Fruit fly (Drosophila melanogaster): ENCODE measurements around the gene Ir94b.

DNA sequence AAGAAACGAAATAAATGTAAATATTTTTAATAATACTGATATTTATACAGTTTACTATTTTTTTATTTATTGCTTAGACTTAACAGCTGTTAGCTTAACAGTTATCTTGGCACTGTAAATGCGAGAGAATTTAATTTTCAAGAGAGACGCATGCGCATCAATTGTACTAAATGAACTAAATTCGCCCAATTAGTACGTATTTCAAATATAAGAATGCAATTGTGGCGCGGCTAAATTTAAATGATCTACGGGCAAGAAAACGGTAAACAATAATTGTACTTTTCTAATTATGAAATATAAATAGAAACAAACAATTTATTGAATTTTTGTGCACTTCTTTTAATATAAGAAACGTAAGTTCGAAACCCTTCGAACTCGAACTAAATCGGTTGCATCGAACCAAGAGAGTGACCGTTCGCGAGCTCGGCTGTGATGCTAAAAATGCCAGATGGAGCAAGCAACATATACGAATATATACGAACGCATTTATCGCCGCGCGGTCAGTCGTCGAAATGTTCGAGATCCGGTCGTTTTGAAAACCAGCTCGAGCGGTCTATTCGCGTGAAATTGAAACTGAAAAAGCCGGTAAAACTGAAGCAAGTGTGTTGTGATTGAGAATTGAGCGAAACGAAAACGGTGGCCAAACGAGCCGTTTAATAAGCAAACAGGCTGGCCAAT lies 16.4 kb upstream of the Ir94b start, which contains the start of gene SKIP:
- no peak for TF ChIP-seq CG10274 (GFP tag; optimal IDR thresholded peaks at IDR 0.05)
- no peak for TF ChIP-seq CG7745 (tag; optimal IDR thresholded peaks at IDR 0.05)
- peak; percentile 41 for TF ChIP-seq CrebB (tag; optimal IDR thresholded peaks at IDR 0.05)
- no peak for TF ChIP-seq cwo (GFP tag; optimal IDR thresholded peaks at IDR 0.05)

All from whole organism, embryonic.